Fruit fly (Drosophila melanogaster): ENCODE data around the gene CG17195.

The CG17195 gene

DNA sequence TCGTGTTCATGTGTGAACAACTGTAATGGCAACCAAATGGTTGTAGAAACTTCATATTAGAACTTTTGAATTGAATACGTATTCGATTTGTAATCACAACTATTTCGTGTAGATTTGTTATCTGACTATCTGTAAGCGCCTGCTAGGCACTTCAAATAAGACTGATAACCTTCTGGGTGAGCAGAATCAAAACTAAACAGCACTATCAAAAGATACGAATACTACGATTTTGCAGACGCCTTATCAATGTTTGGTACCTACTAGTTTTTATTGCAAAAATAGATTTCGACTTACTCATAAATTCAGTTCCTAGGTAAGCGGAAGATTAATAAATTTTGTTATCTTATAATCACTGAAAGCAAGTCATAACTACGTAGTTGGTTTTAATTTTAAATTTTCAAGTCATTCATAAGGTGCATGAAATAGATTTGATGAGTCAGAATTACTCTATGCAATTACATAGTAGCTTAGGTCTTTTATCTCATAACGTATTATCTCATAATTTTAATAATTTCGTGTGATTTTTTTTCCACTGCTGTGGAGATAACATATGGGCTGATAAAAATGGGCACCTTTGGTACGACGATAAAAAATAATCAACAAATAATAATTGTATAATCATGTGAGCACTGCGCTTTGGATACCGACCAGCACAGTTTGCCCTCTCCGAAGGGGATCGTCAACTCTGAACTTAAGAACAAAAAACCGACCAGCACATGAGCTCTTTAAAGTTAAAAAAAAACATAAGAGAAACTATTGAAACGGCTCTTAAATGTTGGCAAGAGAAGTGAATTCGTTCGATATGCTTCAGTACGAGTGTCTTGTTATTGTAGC lies 41.8 kb downstream of the CG17195 start (continued):
- TF ChIP-seq en (GFP tag; optimal IDR thresholded peaks at IDR 0.05) (no peak), exex (tag; optimal IDR thresholded peaks at IDR 0.05) (peak; percentile 89), Nf-YC (tag; optimal IDR thresholded peaks at IDR 0.05) (no peak), sens (GFP tag) (peak; percentile 52), CG2120 (GFP tag; optimal IDR thresholded peaks at IDR 0.05) (no peak), sug (tag; optimal IDR thresholded peaks at IDR 0.05) (peak; percentile 46), pho (GFP tag; optimal IDR thresholded peaks at IDR 0.05) (no peak), Hr78 (GFP tag; optimal IDR thresholded peaks at IDR 0.05) (peak in 1 of 2 experiments; percentile 85), CG4730 (GFP tag; IDR thresholded peaks at IDR 0.05) (no peak), CG2678 (tag; optimal IDR thresholded peaks at IDR 0.05) (peak; percentile 3), wek (GFP tag; optimal IDR thresholded peaks at IDR 0.05) (no peak), CG13287 (GFP tag; IDR thresholded peaks at IDR 0.05; ENCODE audit: partially characterized antibody) (no peak), Ravus (GFP tag; IDR thresholded peaks at IDR 0.05) (no peak), Usf (GFP tag; optimal IDR thresholded peaks at IDR 0.05) (no peak), CG8359 (GFP tag; optimal IDR thresholded peaks at IDR 0.05; ENCODE audit: borderline replicate concordance) (no peak), pan (optimal IDR thresholded peaks at IDR 0.05) (no peak), pan (GFP tag; optimal IDR thresholded peaks at IDR 0.05 in 1 of 2, IDR thresholded peaks at IDR 0.05 in 1 of 2) (no peak), nerfin-2 (GFP tag; IDR thresholded peaks at IDR 0.05; ENCODE audit: partially characterized antibody) (no peak), Trl (optimal IDR thresholded peaks at IDR 0.05) (peak; percentile 33 to 76), Trl (GFP tag; optimal IDR thresholded peaks at IDR 0.05) (no peak), Sry-δ (GFP tag; optimal IDR thresholded peaks at IDR 0.05) (no peak), Pdp1 (GFP tag; optimal IDR thresholded peaks at IDR 0.05) (peak in 1 of 2 experiments; percentile 91), CG34376 (GFP tag; optimal IDR thresholded peaks at IDR 0.05) (peak; percentile 33), CG31224 (GFP tag; IDR thresholded peaks at IDR 0.05) (no peak), Spps (tag; optimal IDR thresholded peaks at IDR 0.05) (no peak), oc (tag; optimal IDR thresholded peaks at IDR 0.05) (no peak), toy (GFP tag; IDR thresholded peaks at IDR 0.05) (no peak), Hmr (GFP tag; optimal IDR thresholded peaks at IDR 0.05) (no peak), Poxn (GFP tag; IDR thresholded peaks at IDR 0.05) (no peak), CG17912 (GFP tag; optimal IDR thresholded peaks at IDR 0.05) (no peak), ATbp (GFP tag; optimal IDR thresholded peaks at IDR 0.05) (no peak), Rx (GFP tag; IDR thresholded peaks at IDR 0.05) (no peak), grn (GFP tag; optimal IDR thresholded peaks at IDR 0.05) (peak; percentile 67), Deaf1 (tag; optimal IDR thresholded peaks at IDR 0.05) (peak; percentile 68), GATAe (GFP tag; conservative IDR thresholded peaks at IDR 0.05) (peak; percentile 18; the same call in 1 of the 2 replicates), bsh (GFP tag; optimal IDR thresholded peaks at IDR 0.05) (no peak), CG33557 (GFP tag; optimal IDR thresholded peaks at IDR 0.05) (no peak), zen (tag; optimal IDR thresholded peaks at IDR 0.05) (no peak), sisA (GFP tag; IDR thresholded peaks at IDR 0.05) (no peak), Rfx (GFP tag; IDR thresholded peaks at IDR 0.05) (no peak), zfh1 (GFP tag; IDR thresholded peaks at IDR 0.05) (no peak), tin (GFP tag; optimal IDR thresholded peaks at IDR 0.05) (no peak), Lpt (GFP tag; optimal IDR thresholded peaks at IDR 0.05) (no peak)

All from whole organism, embryonic.